Fruit fly (Drosophila melanogaster) whole organism, pupa: Measurements from ENCODE around the gene CG5882.
A peak's percentile ranks its signal among the peaks of the same experiment; 100 is the strongest.

ENCODE experiments used
- CG10348 ChIP-seq: fragments of 200-800 bp; sonication (Bioruptor generic); IDR thresholded peaks from 2 replicates; pipeline ENCODE4 v1.3.6; 2022; ENCODE audit warnings: missing biosample characterization, missing genetic modification characterization
- CG12605 ChIP-seq: fragments of 200-800 bp; sonication (Bioruptor generic); IDR thresholded peaks from 2 replicates; pipeline ENCODE4 v1.3.6; 2022; ENCODE audit warnings: missing biosample characterization, missing genetic modification characterization
- CG13204 ChIP-seq: fragments of 200-800 bp; sonication (Bioruptor generic); optimal IDR thresholded peaks from 2 replicates; lab custom pipeline; 2018; ENCODE audit warnings: missing biosample characterization, mild to moderate bottlenecking, missing genetic modification characterization, moderate library complexity
- CG14655 ChIP-seq: fragments of 200-800 bp; sonication (Bioruptor generic); optimal IDR thresholded peaks from 3 replicates; lab custom pipeline; 2017; ENCODE audit warnings: mild to moderate bottlenecking, missing biosample characterization, missing genetic modification reagents, missing genetic modification characterization
- CG15710 ChIP-seq: fragments of 200-800 bp; sonication (Bioruptor generic); optimal IDR thresholded peaks from 2 replicates; lab custom pipeline; 2018; ENCODE audit warnings: missing biosample characterization, mild to moderate bottlenecking, missing genetic modification characterization, moderate library complexity
- CG17806 ChIP-seq: fragments of 200-800 bp; sonication (Bioruptor generic); optimal IDR thresholded peaks from 2 replicates; lab custom pipeline; 2018; ENCODE audit warnings: missing biosample characterization, mild to moderate bottlenecking, missing genetic modification characterization, moderate library complexity
- CG32121 ChIP-seq: fragments of 200-800 bp; sonication (Bioruptor generic); IDR thresholded peaks from 2 replicates; pipeline ENCODE4 v1.3.6; 2022; ENCODE audit warnings: missing biosample characterization, missing genetic modification characterization
- CG34367 ChIP-seq: fragments of 200-800 bp; sonication (Bioruptor generic); optimal IDR thresholded peaks from 2 replicates; lab custom pipeline; 2018; ENCODE audit warnings: missing biosample characterization, mild to moderate bottlenecking, missing genetic modification characterization
- CG4496 ChIP-seq: fragments of 200-800 bp; sonication (Bioruptor generic); IDR thresholded peaks from 3 replicates; pipeline ENCODE4 v1.3.6; 2022; ENCODE audit warnings: missing biosample characterization, missing genetic modification characterization
- CG8159 ChIP-seq: fragments of 200-800 bp; sonication (Bioruptor generic); optimal IDR thresholded peaks from 3 replicates; lab custom pipeline; 2018; ENCODE audit warnings: missing biosample characterization, mild to moderate bottlenecking, missing genetic modification characterization, moderate library complexity
- CG8301 ChIP-seq: fragments of 200-800 bp; sonication (Bioruptor generic); optimal IDR thresholded peaks from 2 replicates; lab custom pipeline; 2018; ENCODE audit warnings: missing biosample characterization, mild to moderate bottlenecking, missing genetic modification characterization
- CG9948 ChIP-seq: fragments of 200-800 bp; sonication (Bioruptor generic); optimal IDR thresholded peaks from 2 replicates; lab custom pipeline; 2018; ENCODE audit warnings: missing biosample characterization, mild to moderate bottlenecking, missing genetic modification characterization, moderate library complexity
- D1 ChIP-seq: fragments of 200-800 bp; sonication (Bioruptor generic); optimal IDR thresholded peaks from 2 replicates; lab custom pipeline; 2018; ENCODE audit warnings: missing biosample characterization, mild to moderate bottlenecking, missing genetic modification characterization, moderate library complexity
- EcR ChIP-seq: fragments of 200-800 bp; sonication (Bioruptor generic); optimal IDR thresholded peaks from 3 replicates; lab custom pipeline; 2019; ENCODE audit warnings: missing biosample characterization, missing genetic modification characterization, mild to moderate bottlenecking, moderate library complexity, missing genetic modification reagents
- Ets98B ChIP-seq: fragments of 200-800 bp; sonication (Bioruptor generic); IDR thresholded peaks from 2 replicates; pipeline ENCODE4 v1.3.6; 2022; ENCODE audit warnings: missing biosample characterization, missing genetic modification characterization
- Pif1A ChIP-seq: fragments of 200-800 bp; sonication (Bioruptor generic); optimal IDR thresholded peaks from 3 replicates; lab custom pipeline; 2016; ENCODE audit warnings: missing biosample characterization, missing genetic modification characterization
- Pif1B ChIP-seq: fragments of 200-800 bp; sonication (Bioruptor generic); optimal IDR thresholded peaks from 3 replicates; lab custom pipeline; 2016; ENCODE audit warnings: missing biosample characterization, missing genetic modification characterization
- Snoo ChIP-seq: fragments of 200-800 bp; sonication (Bioruptor generic); optimal IDR thresholded peaks from 3 replicates; lab custom pipeline; 2017; ENCODE audit warnings: missing biosample characterization, mild to moderate bottlenecking, missing genetic modification characterization, inconsistent platforms
- fd96Ca ChIP-seq: fragments of 200-800 bp; sonication (Bioruptor generic); IDR thresholded peaks from 3 replicates; pipeline ENCODE4 v1.3.6; 2022; ENCODE audit warnings: missing biosample characterization, missing genetic modification characterization
- gl ChIP-seq: fragments of 200-800 bp; sonication (Bioruptor generic); optimal IDR thresholded peaks from 2 replicates; lab custom pipeline; 2018; ENCODE audit warnings: missing biosample characterization, mild to moderate bottlenecking, missing genetic modification characterization
- rn ChIP-seq: fragments of 200-800 bp; sonication (Bioruptor generic); IDR thresholded peaks from 2 replicates; pipeline ENCODE4 v1.3.6; 2022; ENCODE audit warnings: missing biosample characterization, missing genetic modification characterization

The CG5882 gene

DNA sequence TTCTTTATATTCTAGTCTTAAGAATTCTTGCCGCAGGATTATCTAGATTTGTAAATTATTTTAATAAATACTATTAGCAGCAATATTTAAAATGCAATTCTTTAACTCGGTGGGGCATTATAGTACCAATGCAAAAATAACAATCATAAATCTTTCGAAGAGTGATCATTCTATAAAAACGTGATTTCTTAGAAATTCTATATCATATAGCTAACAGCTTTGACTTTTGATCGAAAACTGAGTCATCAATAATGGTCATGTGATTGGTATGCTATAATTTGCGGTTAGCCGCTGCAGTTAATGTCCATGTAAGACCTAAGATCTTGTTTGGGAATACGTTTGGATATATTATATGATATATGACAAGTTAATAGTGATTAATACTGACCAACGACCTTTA is 44.4 kb downstream of the CG5882 start, which contains the start of gene ppk31:
Gene ppk31, plus strand, starts transcription at position 301 of the 400 bp plus-strand sequence.
- no peak for TF ChIP-seq D1 (tag; lab: Kevin White, UChicago)
- TF ChIP-seq CG14655 (GFP tag; lab: Kevin White, UChicago), result no peak
- TF ChIP-seq Pif1B, result no peak
- no peak for TF ChIP-seq CG4496 (GFP tag; lab: Robert Waterston, UW)
- no peak for TF ChIP-seq CG34367
- no peak for TF ChIP-seq rn (GFP tag; lab: Robert Waterston, UW)
- no peak for TF ChIP-seq CG8159
- TF ChIP-seq CG17806 (tag; lab: Kevin White, UChicago), result no peak
- TF ChIP-seq fd96Ca, result no peak
- no peak for TF ChIP-seq EcR (GFP tag; lab: Kevin White, UChicago)
- no peak for TF ChIP-seq CG10348
- no peak for TF ChIP-seq Ets98B (GFP tag; lab: Robert Waterston, UW)
- no peak for TF ChIP-seq CG8301 (tag; lab: Kevin White, UChicago)
- TF ChIP-seq CG12605 (GFP tag; lab: Robert Waterston, UW), result no peak
- TF ChIP-seq CG9948 (tag; lab: Kevin White, UChicago), result no peak

- no peak for TF ChIP-seq CG15710
- no peak for TF ChIP-seq gl
- no peak for TF ChIP-seq CG34367
- no peak for TF ChIP-seq Pif1B
- no peak for TF ChIP-seq rn (GFP tag; lab: Robert Waterston, UW)
- no peak for TF ChIP-seq Ets98B (GFP tag; lab: Robert Waterston, UW)
- TF ChIP-seq EcR (GFP tag; lab: Kevin White, UChicago), result no peak
- no peak for TF ChIP-seq CG13204
- no peak for TF ChIP-seq CG4496 (GFP tag; lab: Robert Waterston, UW)
- no peak for TF ChIP-seq Pif1A (GFP tag; lab: Kevin White, UChicago)
- no peak for TF ChIP-seq CG12605 (GFP tag; lab: Robert Waterston, UW)
- TF ChIP-seq, all 21 proteins: peak for 0
These were observed 47.1 kb downstream of the CG5882 start, which contains the start of the genes CG34293 and spn-D for dm6 chr3R:27165416-27165982. TSS of gene CG34293 (minus strand) at chr3R:27165575. TSS of gene spn-D (plus strand) at chr3R:27165716.

DNA sequence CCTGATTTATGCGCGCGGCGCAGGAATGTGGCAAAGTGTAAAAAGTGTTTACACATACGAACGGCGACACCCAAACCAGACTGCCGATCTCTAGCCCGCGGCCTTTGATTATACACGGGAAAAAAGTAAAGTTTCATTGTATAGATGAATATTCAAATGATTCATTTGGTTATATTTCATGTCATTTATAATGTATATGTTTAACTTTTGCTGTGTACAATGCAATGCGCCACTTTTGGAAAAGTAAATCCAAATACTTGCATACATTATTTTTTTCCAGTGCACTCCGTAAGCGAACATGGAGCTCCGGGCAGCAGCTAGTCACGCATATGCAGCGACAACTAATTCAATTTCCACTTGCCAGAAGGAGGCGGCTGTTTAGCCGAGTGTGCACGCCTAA is 48.9 kb downstream of the CG5882 start:
- TF ChIP-seq CG17806 (tag; lab: Kevin White, UChicago) (peak; percentile 82), Pif1B (peak; percentile 78), fd96Ca (peak; percentile 86), CG8301 (tag; lab: Kevin White, UChicago) (peak; percentile 92), EcR (GFP tag; lab: Kevin White, UChicago) (no peak), rn (GFP tag; lab: Robert Waterston, UW) (peak; percentile 82), CG9948 (tag; lab: Kevin White, UChicago) (peak; percentile 79), CG4496 (GFP tag; lab: Robert Waterston, UW) (peak; percentile 92), CG8159 (peak; percentile 70), CG12605 (GFP tag; lab: Robert Waterston, UW) (peak; percentile 90), D1 (tag; lab: Kevin White, UChicago) (no peak), Pif1A (GFP tag; lab: Kevin White, UChicago) (peak; percentile 84), Ets98B (GFP tag; lab: Robert Waterston, UW) (peak; percentile 94), Snoo (tag; lab: Kevin White, UChicago) (no peak), gl (peak; percentile 45), CG15710 (peak; percentile 57), CG13204 (peak; percentile 14), CG32121 (GFP tag; lab: Robert Waterston, UW) (peak; percentile 91), CG34367 (peak; percentile 37), CG14655 (GFP tag; lab: Kevin White, UChicago) (peak; percentile 92), CG10348 (no peak)

DNA sequence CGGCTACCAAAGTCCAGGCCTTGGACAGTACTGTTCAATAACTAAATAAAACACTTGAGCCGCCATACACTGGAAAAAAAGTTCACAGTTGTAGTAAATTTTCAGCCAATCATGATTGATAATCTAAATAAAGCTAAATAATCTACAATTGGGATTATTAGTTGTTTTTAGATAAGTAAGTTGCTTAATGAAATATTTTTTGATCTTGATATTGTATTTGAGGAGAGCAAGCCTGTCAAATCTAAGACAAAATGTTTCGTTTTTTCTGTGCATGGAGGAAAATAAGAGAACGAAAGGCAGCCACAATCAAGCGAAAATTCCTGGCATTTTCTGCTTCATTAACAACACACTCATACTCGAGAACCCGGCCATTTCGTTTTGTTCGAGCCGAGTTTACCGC is 52.7 kb downstream of the CG5882 start:
- TF ChIP-seq CG8301 (tag; lab: Kevin White, UChicago) (peak; percentile 5), fd96Ca (no peak), D1 (tag; lab: Kevin White, UChicago) (no peak), Ets98B (GFP tag; lab: Robert Waterston, UW) (no peak), Pif1B (no peak), CG10348 (no peak), EcR (GFP tag; lab: Kevin White, UChicago) (no peak), CG4496 (GFP tag; lab: Robert Waterston, UW) (no peak), CG17806 (tag; lab: Kevin White, UChicago) (peak; percentile 59), CG14655 (GFP tag; lab: Kevin White, UChicago) (peak; percentile 40), Snoo (tag; lab: Kevin White, UChicago) (peak; percentile 19), CG32121 (GFP tag; lab: Robert Waterston, UW) (no peak), CG15710 (peak; percentile 34), CG8159 (peak; percentile 59), CG13204 (no peak), Pif1A (GFP tag; lab: Kevin White, UChicago) (peak; percentile 24), CG9948 (tag; lab: Kevin White, UChicago) (peak; percentile 18), gl (peak; percentile 31), rn (GFP tag; lab: Robert Waterston, UW) (no peak), CG12605 (GFP tag; lab: Robert Waterston, UW) (no peak)
